Worm (Caenorhabditis elegans) whole organism, young adult: ENCODE results near the gene spds-1.

Source experiments
- atf-7 ChIP-seq: sonication (generic microtip); optimal IDR thresholded peaks from 2 replicates; lab custom pipeline; 2017; ENCODE audit warnings: mild to moderate bottlenecking, missing genetic modification characterization, missing compliant biosample characterization
- attf-3 ChIP-seq: fragments of 200-800 bp; sonication (Bioruptor generic); conservative IDR thresholded peaks from 2 replicates; pipeline ENCODE4 v1.3.6; 2022; ENCODE audit warnings: missing genetic modification reagents, missing genetic modification characterization, missing compliant biosample characterization
- cebp-2 ChIP-seq: fragments of 200-800 bp; sonication (Bioruptor generic); IDR thresholded peaks from 2 replicates; pipeline ENCODE4 v1.3.6; 2022; ENCODE audit warnings: missing genetic modification characterization, missing compliant biosample characterization

ce11 chrII:12785391-12785790 is 21.3 kb upstream of the spds-1 start, which contains the start of gene Y46G5A.15:
- no peak for TF ChIP-seq attf-3 (GFP tag; lab: Robert Waterston, UW)
- TF ChIP-seq cebp-2 (GFP tag; lab: Robert Waterston, UW) = no peak
- TF ChIP-seq atf-7 (tag; lab: Kevin White, UChicago) = no peak
